Worm (Caenorhabditis elegans): ENCODE results near the gene F44A2.5.

Gene F44A2.5

DNA sequence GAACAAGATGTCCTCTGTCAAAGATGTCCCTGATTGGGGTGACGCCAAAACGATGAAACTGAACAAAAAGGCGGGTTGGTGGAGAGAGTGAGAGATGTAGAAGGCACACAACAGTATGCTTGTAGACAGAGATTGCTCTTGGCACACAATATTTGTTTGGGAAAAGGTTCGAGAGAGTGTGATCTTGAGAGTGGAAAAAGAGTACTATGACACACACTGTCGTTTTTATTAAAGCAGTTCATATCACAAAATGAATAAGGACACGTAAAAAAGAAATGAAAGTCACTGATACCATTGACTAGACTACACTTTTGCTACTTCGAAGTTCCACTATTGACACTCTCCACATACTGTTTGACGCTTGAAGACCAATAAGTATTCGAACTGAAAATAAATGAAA, 42.0 kb upstream of the F44A2.5 start (continued):
- TF ChIP-seq egl-43 (GFP tag; IDR thresholded peaks at IDR 0.05) (no peak), ceh-32 (tag; optimal IDR thresholded peaks at IDR 0.05; ENCODE audit: poor library complexity) (no peak), nhr-41 (GFP tag; IDR thresholded peaks at IDR 0.05) (no peak), pha-4 (GFP tag; IDR thresholded peaks at IDR 0.05) (no peak), pha-4 (tag; optimal IDR thresholded peaks at IDR 0.05) (no peak), mep-1 (tag; optimal IDR thresholded peaks at IDR 0.05) (peak; percentile 6), dmd-6 (GFP tag; IDR thresholded peaks at IDR 0.05) (peak; percentile 81), zfp-2 (tag; optimal IDR thresholded peaks at IDR 0.05) (no peak), attf-4 (tag; optimal IDR thresholded peaks at IDR 0.05) (no peak), daf-8 (GFP tag; IDR thresholded peaks at IDR 0.05) (no peak), skn-1 (tag; optimal IDR thresholded peaks at IDR 0.05) (no peak), Y48G9A.11 (GFP tag; IDR thresholded peaks at IDR 0.05) (no peak), madf-9 (GFP tag; conservative IDR thresholded peaks at IDR 0.05) (no peak), lin-29 (GFP tag; IDR thresholded peaks at IDR 0.05) (no peak), hlh-30 (tag; optimal IDR thresholded peaks at IDR 0.05; ENCODE audit: insufficient read depth) (peak; percentile 10), unc-130 (GFP tag; optimal IDR thresholded peaks at IDR 0.05) (no peak), R02D3.7 (tag; optimal IDR thresholded peaks at IDR 0.05) (no peak), vab-7 (GFP tag; IDR thresholded peaks at IDR 0.05) (no peak), zfp-3 (GFP tag; conservative IDR thresholded peaks at IDR 0.05) (no peak), nhr-111 (GFP tag; optimal IDR thresholded peaks at IDR 0.05) (no peak), gei-8 (GFP tag; optimal IDR thresholded peaks at IDR 0.05) (no peak), daf-16 (GFP tag; optimal IDR thresholded peaks at IDR 0.05) (no peak), daf-16 (tag; optimal IDR thresholded peaks at IDR 0.05) (peak; percentile 71), mdt-29 (GFP tag; IDR thresholded peaks at IDR 0.05) (no peak), dve-1 (tag; optimal IDR thresholded peaks at IDR 0.05; ENCODE audit: insufficient read depth) (peak; percentile 82), nhr-25 (tag; optimal IDR thresholded peaks at IDR 0.05; ENCODE audit: borderline replicate concordance, insufficient read depth) (no peak), lin-15B (tag; optimal IDR thresholded peaks at IDR 0.05) (no peak), unc-39 (tag; optimal IDR thresholded peaks at IDR 0.05) (no peak), saeg-2 (GFP tag; IDR thresholded peaks at IDR 0.05) (no peak), nhr-102 (tag; optimal IDR thresholded peaks at IDR 0.05) (peak; percentile 66), nhr-10 (tag; optimal IDR thresholded peaks at IDR 0.05) (no peak), lsy-2 (tag; optimal IDR thresholded peaks at IDR 0.05) (no peak), nhr-76 (tag; optimal IDR thresholded peaks at IDR 0.05) (no peak), nhr-77 (tag; optimal IDR thresholded peaks at IDR 0.05) (peak; percentile 64), cey-2 (tag; optimal IDR thresholded peaks at IDR 0.05; ENCODE audit: borderline replicate concordance, insufficient read depth) (no peak), aha-1 (tag) (no peak), F44E2.7 (GFP tag; IDR thresholded peaks at IDR 0.05) (no peak), fos-1 (tag; optimal IDR thresholded peaks at IDR 0.05) (no peak), lin-1 (GFP tag; IDR thresholded peaks at IDR 0.05) (0 out of 2 replicates have a peak, but pooled peaks have one; percentile 27), F26F4.8 (GFP tag; conservative IDR thresholded peaks at IDR 0.05) (no peak), dpl-1 (GFP tag; optimal IDR thresholded peaks at IDR 0.05) (no peak), arid-1 (GFP tag; conservative IDR thresholded peaks at IDR 0.05) (no peak), lir-3 (tag; optimal IDR thresholded peaks at IDR 0.05) (no peak), Y75B8A.6 (GFP tag; IDR thresholded peaks at IDR 0.05) (no peak), nhr-48 (tag; optimal IDR thresholded peaks at IDR 0.05) (peak; percentile 72), aly-2 (tag; optimal IDR thresholded peaks at IDR 0.05) (no peak), daf-12 (tag; optimal IDR thresholded peaks at IDR 0.05) (no peak), Y5F2A.4 (GFP tag; optimal IDR thresholded peaks at IDR 0.05) (no peak), madf-5 (GFP tag; IDR thresholded peaks at IDR 0.05) (no peak), ZK337.2 (GFP tag; IDR thresholded peaks at IDR 0.05) (no peak), ceh-20 (GFP tag; IDR thresholded peaks at IDR 0.05) (no peak), dmd-9 (GFP tag; IDR thresholded peaks at IDR 0.05) (no peak)

All from whole organism, L4 larva.